Worm (Caenorhabditis elegans) whole organism, mixed stage, embryonic: Measurements from ENCODE around the gene chil-10.

Experiments
- drap-1 ChIP-seq: fragments of 200-800 bp; sonication (Bioruptor generic); optimal IDR thresholded peaks from 3 replicates; lab custom pipeline; 2018; ENCODE audit warnings: mild to moderate bottlenecking, missing genetic modification characterization, missing compliant biosample characterization
- elt-1 ChIP-seq: sonication (generic microtip); optimal IDR thresholded peaks from 2 replicates; lab custom pipeline; 2017; ENCODE audit warnings: missing genetic modification characterization, mild to moderate bottlenecking, missing compliant biosample characterization, antibody characterized with exemption, moderate library complexity, borderline replicate concordance; ENCODE audit not compliant: insufficient read depth
- elt-3 ChIP-seq: fragments of 150-350 bp; optimal IDR thresholded peaks from 2 replicates; lab custom pipeline; 2014; ENCODE audit warnings: missing biosample characterization, missing genetic modification characterization
- lin-13 ChIP-seq: fragments of 150-350 bp; optimal IDR thresholded peaks from 2 replicates; lab custom pipeline; 2014; ENCODE audit warnings: missing biosample characterization, missing genetic modification characterization
- mep-1 ChIP-seq: fragments of 150-350 bp; optimal IDR thresholded peaks from 2 replicates; lab custom pipeline; 2017; ENCODE audit warnings: missing biosample characterization, missing genetic modification reagents, missing genetic modification characterization, inconsistent platforms
- nhr-2 ChIP-seq: fragments of 150-350 bp; optimal IDR thresholded peaks from 2 replicates; lab custom pipeline; 2014; ENCODE audit warnings: missing biosample characterization, missing genetic modification characterization
- nhr-237 ChIP-seq: fragments of 150-350 bp; optimal IDR thresholded peaks from 2 replicates; lab custom pipeline; 2014; ENCODE audit warnings: missing biosample characterization, missing genetic modification characterization
- nhr-28 ChIP-seq: fragments of 150-350 bp; optimal IDR thresholded peaks from 2 replicates; lab custom pipeline; 2014; ENCODE audit warnings: missing biosample characterization, missing genetic modification characterization
- snpc-4 ChIP-seq: fragments of 150-350 bp; optimal IDR thresholded peaks from 2 replicates; lab custom pipeline; 2014; ENCODE audit warnings: missing biosample characterization, missing genetic modification characterization
- tbx-8 ChIP-seq: fragments of 200-800 bp; sonication (Bioruptor generic); optimal IDR thresholded peaks from 2 replicates; lab custom pipeline; 2018; ENCODE audit warnings: mild to moderate bottlenecking, missing genetic modification characterization, moderate library complexity, missing compliant biosample characterization
- unc-62 ChIP-seq: fragments of 150-350 bp; optimal IDR thresholded peaks from 2 replicates; lab custom pipeline; 2014; ENCODE audit warnings: missing biosample characterization, missing genetic modification reagents, missing genetic modification characterization
- ztf-11 ChIP-seq: fragments of 150-350 bp; optimal IDR thresholded peaks from 2 replicates; lab custom pipeline; 2014; ENCODE audit warnings: missing biosample characterization, missing genetic modification characterization

- no peak for TF ChIP-seq unc-62
- no peak for TF ChIP-seq snpc-4
- no peak for TF ChIP-seq nhr-237 (tag; lab: Kevin White, UChicago)
- no peak for TF ChIP-seq elt-1 (tag; lab: Kevin White, UChicago)
- TF ChIP-seq elt-3: no peak
- no peak for TF ChIP-seq nhr-2 (tag; lab: Kevin White, UChicago)
- TF ChIP-seq ztf-11 (tag; lab: Kevin White, UChicago): no peak
- no peak for TF ChIP-seq mep-1 (tag; lab: Kevin White, UChicago)
- no peak for TF ChIP-seq nhr-28 (tag; lab: Kevin White, UChicago)
- TF ChIP-seq tbx-8 (GFP tag; lab: Kevin White, UChicago): no peak
- TF ChIP-seq lin-13 (tag; lab: Kevin White, UChicago): no peak
- TF ChIP-seq drap-1 (GFP tag; lab: Kevin White, UChicago): no peak
Observed at ce11 chrX:910337-910736, 47.3 kb upstream of the chil-10 start.
